Worm (Caenorhabditis elegans) whole organism, L1 larva: Measurements from ENCODE around the gene utp-20.

ENCODE experiments used
- Y116A8C.19 ChIP-seq: sonication (generic microtip); optimal IDR thresholded peaks from 2 replicates; lab custom pipeline; 2016; ENCODE audit warnings: missing compliant biosample characterization, missing genetic modification characterization, borderline replicate concordance
- aha-1 ChIP-seq: fragments of 150-350 bp; optimal IDR thresholded peaks from 2 replicates; lab custom pipeline; 2014; ENCODE audit warnings: missing biosample characterization, missing genetic modification characterization
- ama-1 ChIP-seq: fragments of 150-350 bp; optimal IDR thresholded peaks from 2 replicates; lab custom pipeline; 2014
- blmp-1 ChIP-seq: fragments of 150-350 bp; optimal IDR thresholded peaks from 2 replicates; lab custom pipeline; 2014; ENCODE audit warnings: missing biosample characterization, missing genetic modification characterization
- ceh-63 ChIP-seq: fragments of 200-800 bp; sonication (Bioruptor generic); optimal IDR thresholded peaks from 2 replicates; lab custom pipeline; 2018; ENCODE audit warnings: mild to moderate bottlenecking, missing genetic modification characterization, missing compliant biosample characterization
- ceh-8 ChIP-seq: fragments of 200-800 bp; sonication (Bioruptor generic); optimal IDR thresholded peaks from 2 replicates; lab custom pipeline; 2018; ENCODE audit warnings: mild to moderate bottlenecking, missing genetic modification characterization, moderate library complexity, missing compliant biosample characterization
- ceh-82 ChIP-seq, 3 experiments: fragments of 150-350 bp in 1 of 3; sonication (generic microtip) in 2 of 3; optimal IDR thresholded peaks; 2 replicates each; lab custom pipeline; 2014 to 2017; ENCODE audit warnings: missing biosample characterization in 3 of 3, missing genetic modification characterization in 3 of 3
- dsc-1 ChIP-seq: sonication (generic microtip); optimal IDR thresholded peaks from 2 replicates; lab custom pipeline; 2016; ENCODE audit warnings: mild to moderate bottlenecking, missing genetic modification characterization, missing compliant biosample characterization
- egl-27 ChIP-seq, 2 experiments: fragments of 150-350 bp in 1 of 2; sonication (generic microtip); optimal IDR thresholded peaks; 3 replicates each; lab custom pipeline; 2017 to 2018; ENCODE audit warnings: missing biosample characterization in 2 of 2, missing genetic modification characterization in 2 of 2, missing genetic modification reagents in 2 of 2
- elt-3 ChIP-seq, 6 experiments: fragments of 150-350 bp in 1 of 6; sonication (generic microtip); optimal IDR thresholded peaks; 2 replicates each; lab custom pipeline; 2017 to 2018; ENCODE audit warnings: missing biosample characterization in 6 of 6, missing genetic modification characterization in 6 of 6, inconsistent platforms in 1 of 6
- fkh-10 ChIP-seq: sonication (generic microtip); optimal IDR thresholded peaks from 2 replicates; lab custom pipeline; 2017; ENCODE audit warnings: missing biosample characterization, missing genetic modification reagents, missing genetic modification characterization
- fkh-4 ChIP-seq: sonication (generic microtip); optimal IDR thresholded peaks from 2 replicates; lab custom pipeline; 2016; ENCODE audit warnings: missing compliant biosample characterization, missing genetic modification characterization, borderline replicate concordance
- hpl-2 ChIP-seq: fragments of 150-350 bp; optimal IDR thresholded peaks from 2 replicates; lab custom pipeline; 2014; ENCODE audit warnings: missing biosample characterization, missing genetic modification reagents, missing genetic modification characterization
- irx-1 ChIP-seq: sonication (generic microtip); optimal IDR thresholded peaks from 2 replicates; lab custom pipeline; 2016; ENCODE audit warnings: missing genetic modification characterization, missing compliant biosample characterization
- lin-13 ChIP-seq: fragments of 150-350 bp; optimal IDR thresholded peaks from 2 replicates; lab custom pipeline; 2014; ENCODE audit warnings: missing biosample characterization, missing genetic modification reagents, missing genetic modification characterization
- lin-14 ChIP-seq: fragments of 200-800 bp; sonication (Bioruptor generic); optimal IDR thresholded peaks from 2 replicates; lab custom pipeline; 2018; ENCODE audit warnings: mild to moderate bottlenecking, missing genetic modification characterization, moderate library complexity, missing compliant biosample characterization
- lin-15B ChIP-seq: fragments of 150-350 bp; sonication (generic microtip); optimal IDR thresholded peaks from 3 replicates; lab custom pipeline; 2014; ENCODE audit warnings: missing biosample characterization, missing genetic modification characterization
- lin-35 ChIP-seq, 2 experiments: fragments of 150-350 bp; optimal IDR thresholded peaks; 2 replicates each; lab custom pipeline; 2014; ENCODE audit warnings: missing biosample characterization in 2 of 2, missing genetic modification characterization in 2 of 2, missing genetic modification reagents in 2 of 2
- lin-39 ChIP-seq: fragments of 150-350 bp; optimal IDR thresholded peaks from 2 replicates; lab custom pipeline; 2014; ENCODE audit warnings: missing biosample characterization, missing genetic modification reagents, missing genetic modification characterization
- mab-9 ChIP-seq: fragments of 200-800 bp; sonication (Bioruptor generic); IDR thresholded peaks from 2 replicates; pipeline ENCODE4 v1.3.6; 2022; ENCODE audit warnings: missing genetic modification reagents, missing genetic modification characterization, missing compliant biosample characterization
- mdl-1 ChIP-seq, 2 experiments: fragments of 150-350 bp; optimal IDR thresholded peaks; 2 replicates each; lab custom pipeline; 2014 to 2017; ENCODE audit warnings: missing biosample characterization in 2 of 2, missing genetic modification characterization in 2 of 2, inconsistent platforms in 1 of 2
- mef-2 ChIP-seq: fragments of 150-350 bp; optimal IDR thresholded peaks from 2 replicates; lab custom pipeline; 2014; ENCODE audit warnings: missing biosample characterization, missing genetic modification characterization
- nhr-11 ChIP-seq: fragments of 150-350 bp; optimal IDR thresholded peaks from 2 replicates; lab custom pipeline; 2014; ENCODE audit warnings: missing biosample characterization, missing genetic modification characterization
- nhr-20 ChIP-seq: sonication (generic microtip); optimal IDR thresholded peaks from 2 replicates; lab custom pipeline; 2016; ENCODE audit warnings: mild to moderate bottlenecking, missing genetic modification characterization, missing compliant biosample characterization
- nhr-47 ChIP-seq: sonication (generic microtip); optimal IDR thresholded peaks from 2 replicates; lab custom pipeline; 2016; ENCODE audit warnings: mild to moderate bottlenecking, missing genetic modification characterization, moderate library complexity, missing compliant biosample characterization
- nhr-76 ChIP-seq: sonication (generic microtip); optimal IDR thresholded peaks from 2 replicates; lab custom pipeline; 2017; ENCODE audit warnings: missing biosample characterization, missing genetic modification characterization
- pqm-1 ChIP-seq: sonication (generic microtip); optimal IDR thresholded peaks from 3 replicates; lab custom pipeline; 2017; ENCODE audit warnings: missing biosample characterization, missing genetic modification characterization
- snpc-4 ChIP-seq: fragments of 150-350 bp; optimal IDR thresholded peaks from 2 replicates; lab custom pipeline; 2014; ENCODE audit warnings: missing biosample characterization, missing genetic modification characterization
- sptf-1 ChIP-seq: fragments of 150-350 bp; optimal IDR thresholded peaks from 2 replicates; lab custom pipeline; 2014; ENCODE audit warnings: missing biosample characterization, missing genetic modification characterization
- sup-37 ChIP-seq: fragments of 200-800 bp; sonication (Bioruptor generic); optimal IDR thresholded peaks from 2 replicates; lab custom pipeline; 2018; ENCODE audit warnings: mild to moderate bottlenecking, missing genetic modification characterization, missing compliant biosample characterization
- unc-130 ChIP-seq: fragments of 150-350 bp; optimal IDR thresholded peaks from 2 replicates; lab custom pipeline; 2017; ENCODE audit warnings: missing biosample characterization, missing genetic modification characterization, inconsistent platforms
- unc-30 ChIP-seq: sonication (generic microtip); optimal IDR thresholded peaks from 2 replicates; lab custom pipeline; 2017; ENCODE audit warnings: missing biosample characterization, missing genetic modification characterization
- unc-62 ChIP-seq: fragments of 150-350 bp; optimal IDR thresholded peaks from 2 replicates; lab custom pipeline; 2014; ENCODE audit warnings: missing biosample characterization, missing genetic modification reagents, missing genetic modification characterization
- vab-15 ChIP-seq: sonication (generic microtip); optimal IDR thresholded peaks from 2 replicates; lab custom pipeline; 2017; ENCODE audit warnings: missing genotype, mild to moderate bottlenecking, missing genetic modification characterization, missing compliant biosample characterization
- xbp-1 ChIP-seq: sonication (generic microtip); optimal IDR thresholded peaks from 2 replicates; lab custom pipeline; 2016; ENCODE audit warnings: missing genetic modification characterization, missing compliant biosample characterization
- zag-1 ChIP-seq: fragments of 150-350 bp; optimal IDR thresholded peaks from 2 replicates; lab custom pipeline; 2014; ENCODE audit warnings: missing biosample characterization, missing genetic modification characterization
- ztf-11 ChIP-seq, 2 experiments: sonication (generic microtip); optimal IDR thresholded peaks; 2 replicates each; lab custom pipeline; 2016 to 2017; ENCODE audit warnings: missing genetic modification characterization in 2 of 2, missing biosample characterization in 1 of 2, missing compliant biosample characterization in 1 of 2
- ztf-4 ChIP-seq: fragments of 150-350 bp; optimal IDR thresholded peaks from 2 replicates; lab custom pipeline; 2014; ENCODE audit warnings: missing biosample characterization, missing genetic modification characterization

The utp-20 gene

DNA sequence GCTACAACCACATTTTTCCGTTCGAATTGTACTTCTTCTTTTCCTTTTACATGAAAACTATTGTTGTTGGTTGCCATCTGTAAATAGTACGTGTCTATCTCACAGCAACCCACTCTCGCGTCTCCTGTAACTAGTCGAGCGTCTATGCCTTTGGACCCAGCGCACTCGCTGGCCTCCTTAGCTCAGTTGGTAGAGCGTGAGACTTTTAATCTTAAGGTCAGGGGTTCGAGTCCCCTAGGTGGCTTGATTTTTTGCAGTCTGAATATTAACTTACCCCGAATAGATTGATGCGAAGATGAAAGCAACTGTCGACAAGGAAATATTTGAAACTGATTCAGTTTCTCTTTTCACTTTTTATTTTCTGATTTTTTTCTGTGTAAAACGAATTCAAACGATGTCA is 28.9 kb downstream of the utp-20 start, which contains the start of gene mpz-3 (continued):
- TF ChIP-seq ztf-11 (tag; optimal IDR thresholded peaks at IDR 0.05; lab: Kevin White, UChicago) (no peak), ceh-8 (GFP tag; lab: Kevin White, UChicago) (no peak), lin-35 (GFP tag; optimal IDR thresholded peaks at IDR 0.05; lab: Kevin White, UChicago) (peak; percentile 22 to 59), nhr-76 (tag; lab: Kevin White, UChicago) (no peak), pqm-1 (tag; lab: Kevin White, UChicago) (no peak), irx-1 (tag; lab: Kevin White, UChicago) (no peak), elt-3 (tag; optimal IDR thresholded peaks at IDR 0.05; lab: Kevin White, UChicago) (no peak), nhr-47 (tag; lab: Kevin White, UChicago) (peak; percentile 46), fkh-4 (no peak), hpl-2 (GFP tag; lab: Kevin White, UChicago) (no peak), ztf-4 (tag; lab: Kevin White, UChicago) (no peak), ama-1 (no peak), vab-15 (tag; lab: Kevin White, UChicago) (no peak), aha-1 (tag; lab: Kevin White, UChicago) (no peak), egl-27 (tag; optimal IDR thresholded peaks at IDR 0.05; lab: Kevin White, UChicago) (no peak), lin-14 (GFP tag; lab: Kevin White, UChicago) (no peak), mdl-1 (tag; optimal IDR thresholded peaks at IDR 0.05; lab: Kevin White, UChicago) (peak in 1 of 2 experiments; percentile 12), nhr-11 (tag; lab: Kevin White, UChicago) (no peak), sup-37 (GFP tag; lab: Kevin White, UChicago) (no peak), unc-30 (tag; lab: Kevin White, UChicago) (no peak), lin-39 (tag; lab: Kevin White, UChicago) (no peak), sptf-1 (tag; lab: Kevin White, UChicago) (no peak), zag-1 (tag; lab: Kevin White, UChicago) (no peak), lin-15B (tag; lab: Kevin White, UChicago) (no peak), mab-9 (no peak), unc-130 (tag; lab: Kevin White, UChicago) (no peak), lin-13 (no peak), nhr-20 (tag; lab: Kevin White, UChicago) (peak; percentile 51), unc-62 (GFP tag; lab: Kevin White, UChicago) (no peak), xbp-1 (peak; percentile 31), mef-2 (no peak)

DNA sequence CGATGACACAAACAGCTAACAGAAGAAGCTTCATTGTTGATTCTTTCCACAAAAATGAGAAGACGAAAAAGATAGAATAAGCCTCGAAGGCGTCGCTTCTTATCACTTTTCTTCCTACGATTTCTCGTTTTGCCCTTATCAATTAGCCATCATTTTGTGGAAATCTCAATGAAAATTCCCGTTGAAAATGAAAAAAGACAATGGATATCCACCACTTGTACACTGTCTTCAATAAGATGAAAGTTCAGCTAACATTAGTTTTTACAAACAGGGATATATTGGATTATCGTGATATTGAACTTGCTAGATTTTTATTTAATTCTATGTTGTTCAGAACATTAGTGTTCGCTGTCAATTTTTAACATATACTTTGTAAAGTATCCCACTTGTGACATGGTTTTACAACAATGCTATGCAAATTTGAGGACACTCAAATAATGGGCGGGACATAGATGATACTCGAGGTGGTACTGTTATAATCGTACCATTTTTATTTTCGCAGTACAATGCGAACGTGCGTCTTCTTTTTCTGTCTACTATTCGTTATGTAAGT is 30.5 kb downstream of the utp-20 start, which contains the start of the genes F18C5.5 and F18C5.9:
Gene F18C5.5 (minus strand): TSS at position 101 of the 553 bp plus-strand sequence.
Gene F18C5.9 (plus strand): TSS at position 503 of the 553 bp plus-strand sequence.
- no peak for TF ChIP-seq fkh-10 (GFP tag; lab: Kevin White, UChicago)
- TF ChIP-seq unc-62 (GFP tag; lab: Kevin White, UChicago), result no peak
- no peak for TF ChIP-seq unc-30 (tag; lab: Kevin White, UChicago)
- TF ChIP-seq snpc-4 (tag; lab: Kevin White, UChicago), result no peak
- peak; percentile 58 for TF ChIP-seq blmp-1 (tag; lab: Kevin White, UChicago)
- TF ChIP-seq lin-15B (tag; lab: Kevin White, UChicago), result no peak
- no peak for TF ChIP-seq mab-9

DNA sequence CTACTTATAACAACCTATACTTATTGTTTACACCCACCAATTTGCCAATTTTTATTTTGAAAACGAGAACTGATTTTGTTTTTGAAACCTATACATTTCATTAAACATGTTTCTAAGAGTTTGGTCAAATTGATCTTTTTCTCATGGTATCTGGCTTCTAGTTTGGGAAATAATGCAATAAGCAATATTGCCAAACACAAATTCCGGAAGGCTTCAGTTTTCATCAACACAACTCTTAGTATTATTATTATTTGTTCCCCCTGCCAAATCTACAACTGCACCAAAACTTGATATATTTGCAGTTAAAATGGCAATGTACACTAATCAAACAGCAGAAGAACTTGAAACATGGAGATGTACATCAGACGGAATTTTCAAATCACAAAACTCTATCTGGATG is 32.5 kb downstream of the utp-20 start, which contains the start of gene sra-27:
Gene sra-27 (plus strand): TSS at position 301 of the 400 bp plus-strand sequence.
- no peak for TF ChIP-seq ceh-82 (tag; optimal IDR thresholded peaks at IDR 0.05; lab: Kevin White, UChicago)
- TF ChIP-seq ceh-63 (GFP tag; lab: Kevin White, UChicago), result no peak
- TF ChIP-seq dsc-1 (tag; lab: Kevin White, UChicago), result no peak
- no peak for TF ChIP-seq Y116A8C.19 (tag; lab: Kevin White, UChicago)
- no peak for TF ChIP-seq lin-35 (GFP tag; optimal IDR thresholded peaks at IDR 0.05; lab: Kevin White, UChicago)
- no peak for TF ChIP-seq aha-1 (tag; lab: Kevin White, UChicago)
- TF ChIP-seq hpl-2 (GFP tag; lab: Kevin White, UChicago), result no peak
